Fruit fly (Drosophila melanogaster) whole organism, embryonic: ENCODE data around the gene Hap40.

Experiments
- Atf3 ChIP-seq: fragments of 200-800 bp; sonication (Bioruptor generic); optimal IDR thresholded peaks from 3 replicates; lab custom pipeline; 2016; ENCODE audit warnings: missing biosample characterization, missing genetic modification characterization
- Blimp-1 ChIP-seq: fragments of 200-800 bp; sonication (Bioruptor generic); optimal IDR thresholded peaks from 3 replicates; lab custom pipeline; 2018; ENCODE audit warnings: missing biosample characterization, missing genetic modification characterization, mild to moderate bottlenecking, moderate library complexity, missing genetic modification reagents
- BtbVII ChIP-seq: fragments of 200-800 bp; sonication (Bioruptor generic); optimal IDR thresholded peaks from 3 replicates; lab custom pipeline; 2017; ENCODE audit warnings: missing biosample characterization, mild to moderate bottlenecking, missing genetic modification characterization
- CG10147 ChIP-seq: fragments of 200-800 bp; sonication (Bioruptor generic); optimal IDR thresholded peaks from 2 replicates; lab custom pipeline; 2019; ENCODE audit warnings: missing biosample characterization, mild to moderate bottlenecking, missing genetic modification characterization, moderate library complexity
- CG10462 ChIP-seq: fragments of 200-800 bp; sonication (Bioruptor generic); optimal IDR thresholded peaks from 2 replicates; lab custom pipeline; 2016; ENCODE audit warnings: missing biosample characterization, missing genetic modification characterization
- CG10565 ChIP-seq: fragments of 200-800 bp; sonication (Bioruptor generic); optimal IDR thresholded peaks from 3 replicates; lab custom pipeline; 2016; ENCODE audit warnings: missing biosample characterization, mild to moderate bottlenecking, missing genetic modification characterization
- CG1233 ChIP-seq: fragments of 200-800 bp; sonication (Bioruptor generic); optimal IDR thresholded peaks from 4 replicates; lab custom pipeline; 2018; ENCODE audit warnings: missing biosample characterization, mild to moderate bottlenecking, missing genetic modification characterization
- CG13296 ChIP-seq: fragments of 200-800 bp; sonication (Bioruptor generic); optimal IDR thresholded peaks from 3 replicates; lab custom pipeline; 2018; ENCODE audit warnings: missing biosample characterization, mild to moderate bottlenecking, missing genetic modification characterization
- CG14050 ChIP-seq: fragments of 200-800 bp; sonication (Bioruptor generic); IDR thresholded peaks from 3 replicates; pipeline ENCODE4 v1.3.6; 2022; ENCODE audit warnings: missing biosample characterization, missing genetic modification characterization
- CG14710 ChIP-seq: fragments of 200-800 bp; sonication (Bioruptor generic); optimal IDR thresholded peaks from 3 replicates; lab custom pipeline; 2019; ENCODE audit warnings: missing biosample characterization, mild to moderate bottlenecking, missing genetic modification characterization, moderate library complexity
- CG18011 ChIP-seq: fragments of 200-800 bp; sonication (Bioruptor generic); optimal IDR thresholded peaks from 2 replicates; lab custom pipeline; 2017; ENCODE audit warnings: missing biosample characterization, missing genetic modification characterization, mild to moderate bottlenecking, moderate library complexity, missing genotype
- CG18764 ChIP-seq: fragments of 200-800 bp; sonication (Bioruptor generic); optimal IDR thresholded peaks from 3 replicates; lab custom pipeline; 2016; ENCODE audit warnings: missing biosample characterization, missing genetic modification characterization
- CG3065 ChIP-seq: fragments of 200-800 bp; sonication (Bioruptor generic); optimal IDR thresholded peaks from 2 replicates; lab custom pipeline; 2016; ENCODE audit warnings: missing biosample characterization, missing genetic modification characterization
- CG31365 ChIP-seq: fragments of 200-800 bp; sonication (Bioruptor generic); optimal IDR thresholded peaks from 2 replicates; lab custom pipeline; 2018; ENCODE audit warnings: missing biosample characterization, mild to moderate bottlenecking, missing genetic modification characterization
- CG32772 ChIP-seq: fragments of 200-800 bp; sonication (Bioruptor generic); IDR thresholded peaks from 2 replicates; pipeline ENCODE4 v1.3.6; 2022; ENCODE audit warnings: missing biosample characterization, missing genetic modification characterization
- CG4404 ChIP-seq: fragments of 200-800 bp; sonication (Bioruptor generic); IDR thresholded peaks from 2 replicates; pipeline ENCODE4 v1.3.6; 2022; ENCODE audit warnings: missing biosample characterization, missing genetic modification characterization
- CG6854 ChIP-seq: fragments of 200-800 bp; sonication (Bioruptor generic); optimal IDR thresholded peaks from 3 replicates; lab custom pipeline; 2017; ENCODE audit warnings: missing biosample characterization, mild to moderate bottlenecking, missing genetic modification characterization
- CG7357 ChIP-seq: fragments of 200-800 bp; sonication (Bioruptor generic); IDR thresholded peaks from 3 replicates; pipeline ENCODE4 v1.3.6; 2022; ENCODE audit warnings: missing biosample characterization, missing genetic modification characterization
- Dad ChIP-seq: fragments of 200-800 bp; sonication (Bioruptor generic); optimal IDR thresholded peaks from 3 replicates; lab custom pipeline; 2016; ENCODE audit warnings: missing biosample characterization, missing genetic modification characterization
- Drgx ChIP-seq: fragments of 200-800 bp; sonication (Bioruptor generic); IDR thresholded peaks from 2 replicates; pipeline ENCODE4 v1.3.6; 2022; ENCODE audit warnings: missing biosample characterization, missing genetic modification characterization
- Elba2 ChIP-seq: fragments of 200-800 bp; sonication (Bioruptor generic); optimal IDR thresholded peaks from 3 replicates; lab custom pipeline; 2016; ENCODE audit warnings: missing biosample characterization, missing genetic modification characterization
- HLHmδ ChIP-seq: fragments of 200-800 bp; sonication (Bioruptor generic); optimal IDR thresholded peaks from 2 replicates; lab custom pipeline; 2018; ENCODE audit warnings: missing biosample characterization, mild to moderate bottlenecking, missing genetic modification characterization, moderate library complexity
- Hsf ChIP-seq: fragments of 200-800 bp; sonication (Bioruptor generic); optimal IDR thresholded peaks from 3 replicates; lab custom pipeline; 2016; ENCODE audit warnings: missing biosample characterization, missing genetic modification characterization
- Mrtf ChIP-seq: fragments of 200-800 bp; sonication (Bioruptor generic); IDR thresholded peaks from 3 replicates; pipeline ENCODE4 v1.3.6; 2022; ENCODE audit warnings: missing biosample characterization, missing genetic modification characterization
- NC2α ChIP-seq: fragments of 200-800 bp; sonication (Bioruptor generic); optimal IDR thresholded peaks from 2 replicates; lab custom pipeline; 2016; ENCODE audit warnings: missing biosample characterization, missing genetic modification characterization
- Nf-YA ChIP-seq: fragments of 200-800 bp; sonication (Bioruptor generic); IDR thresholded peaks from 2 replicates; pipeline ENCODE4 v1.3.6; 2022; ENCODE audit warnings: missing biosample characterization, missing genetic modification characterization
- Nf-YB ChIP-seq: fragments of 200-800 bp; sonication (Bioruptor generic); optimal IDR thresholded peaks from 3 replicates; lab custom pipeline; 2019; ENCODE audit warnings: missing biosample characterization, mild to moderate bottlenecking, missing genetic modification characterization, moderate library complexity
- TFAM ChIP-seq: fragments of 200-800 bp; sonication (Bioruptor generic); optimal IDR thresholded peaks from 2 replicates; lab custom pipeline; 2017; ENCODE audit warnings: missing biosample characterization, missing genetic modification characterization, inconsistent platforms
- Xbp1 ChIP-seq: fragments of 200-800 bp; sonication (Bioruptor generic); optimal IDR thresholded peaks from 3 replicates; lab custom pipeline; 2016; ENCODE audit warnings: missing biosample characterization, mild to moderate bottlenecking, missing genetic modification characterization
- YL-1 ChIP-seq: fragments of 200-800 bp; sonication (Bioruptor generic); optimal IDR thresholded peaks from 3 replicates; lab custom pipeline; 2017; ENCODE audit warnings: missing biosample characterization, mild to moderate bottlenecking, missing genetic modification characterization
- ab ChIP-seq: fragments of 200-800 bp; sonication (Bioruptor generic); optimal IDR thresholded peaks from 2 replicates; lab custom pipeline; 2016; ENCODE audit warnings: missing biosample characterization, missing genetic modification characterization
- ase ChIP-seq: fragments of 200-800 bp; sonication (Bioruptor generic); IDR thresholded peaks from 3 replicates; pipeline ENCODE4 v1.3.6; 2022; ENCODE audit warnings: missing biosample characterization, missing genetic modification characterization
- bowl ChIP-seq: fragments of 200-800 bp; sonication (Bioruptor generic); IDR thresholded peaks from 2 replicates; pipeline ENCODE4 v1.3.6; 2022; ENCODE audit warnings: missing biosample characterization, missing genetic modification characterization
- chn ChIP-seq: fragments of 200-800 bp; sonication (Bioruptor generic); optimal IDR thresholded peaks from 2 replicates; lab custom pipeline; 2016; ENCODE audit warnings: missing biosample characterization, missing genetic modification characterization
- fd64A ChIP-seq: fragments of 200-800 bp; sonication (Bioruptor generic); optimal IDR thresholded peaks from 3 replicates; lab custom pipeline; 2018; ENCODE audit warnings: missing biosample characterization, mild to moderate bottlenecking, missing genetic modification characterization
- gce ChIP-seq: fragments of 200-800 bp; sonication (Bioruptor generic); IDR thresholded peaks from 3 replicates; pipeline ENCODE4 v1.3.6; 2022; ENCODE audit warnings: missing biosample characterization, missing genetic modification characterization
- gcm ChIP-seq: fragments of 200-800 bp; sonication (Bioruptor generic); optimal IDR thresholded peaks from 2 replicates; lab custom pipeline; 2019; ENCODE audit warnings: missing biosample characterization, mild to moderate bottlenecking, missing genetic modification characterization, moderate library complexity
- hkb ChIP-seq, 2 experiments: fragments of 200-800 bp in 1 of 2; fragments of >200 bp in 1 of 2; sonication (Bioruptor generic) in 1 of 2; IDR thresholded peaks in 1 of 2; optimal IDR thresholded peaks in 1 of 2; 2 replicates each; pipeline versions ENCODE4 v1.3.6 to Lab custom; 2017 to 2022; ENCODE audit warnings: missing biosample characterization in 1 of 2, missing genetic modification characterization in 1 of 2
- kay ChIP-seq: fragments of 200-800 bp; sonication (Bioruptor generic); optimal IDR thresholded peaks from 2 replicates; lab custom pipeline; 2016; ENCODE audit warnings: missing biosample characterization, missing genetic modification characterization
- ken ChIP-seq: fragments of 200-800 bp; sonication (Bioruptor generic); IDR thresholded peaks from 3 replicates; pipeline ENCODE4 v1.3.6; 2022; ENCODE audit warnings: missing biosample characterization, missing genetic modification characterization
- knrl ChIP-seq: fragments of 200-800 bp; sonication (Bioruptor generic); IDR thresholded peaks from 3 replicates; pipeline ENCODE4 v1.3.6; 2022; ENCODE audit warnings: missing biosample characterization, missing genetic modification characterization; ENCODE audit not compliant: partially characterized antibody
- lab ChIP-seq: fragments of 200-800 bp; sonication (Bioruptor generic); optimal IDR thresholded peaks from 3 replicates; lab custom pipeline; 2017; ENCODE audit warnings: missing biosample characterization, missing genetic modification characterization, mild to moderate bottlenecking, moderate library complexity, missing genetic modification reagents
- lilli ChIP-seq: fragments of 200-800 bp; sonication (Bioruptor generic); optimal IDR thresholded peaks from 3 replicates; lab custom pipeline; 2016; ENCODE audit warnings: missing biosample characterization, missing genetic modification characterization
- lmd ChIP-seq: fragments of 200-800 bp; sonication (Bioruptor generic); IDR thresholded peaks from 2 replicates; pipeline ENCODE4 v1.3.6; 2022; ENCODE audit warnings: missing biosample characterization, missing genetic modification characterization
- lov ChIP-seq, 2 experiments: fragments of 200-800 bp in 1 of 2; fragments of >200 bp in 1 of 2; sonication (Bioruptor generic) in 1 of 2; IDR thresholded peaks in 1 of 2; optimal IDR thresholded peaks in 1 of 2; 2 replicates in 1 of 2; 3 replicates in 1 of 2; pipeline versions ENCODE4 v1.3.6 to Lab custom; 2017 to 2022; ENCODE audit warnings: missing biosample characterization in 1 of 2, missing genetic modification characterization in 1 of 2
- pita ChIP-seq: fragments of 200-800 bp; sonication (Bioruptor generic); optimal IDR thresholded peaks from 2 replicates; lab custom pipeline; 2017; ENCODE audit warnings: missing biosample characterization, mild to moderate bottlenecking, missing genetic modification characterization
- row ChIP-seq: fragments of 200-800 bp; sonication (Bioruptor generic); IDR thresholded peaks from 3 replicates; pipeline ENCODE4 v1.3.6; 2022; ENCODE audit warnings: missing biosample characterization, missing genetic modification characterization
- sisA ChIP-seq: fragments of 200-800 bp; sonication (Bioruptor generic); IDR thresholded peaks from 2 replicates; pipeline ENCODE4 v1.3.6; 2022; ENCODE audit warnings: missing biosample characterization, missing genetic modification characterization
- tio ChIP-seq: fragments of 200-800 bp; sonication (Bioruptor generic); optimal IDR thresholded peaks from 2 replicates; lab custom pipeline; 2017; ENCODE audit warnings: missing biosample characterization, missing genetic modification characterization, inconsistent platforms
- unpg ChIP-seq: fragments of 200-800 bp; sonication (Bioruptor generic); optimal IDR thresholded peaks from 3 replicates; lab custom pipeline; 2018; ENCODE audit warnings: missing biosample characterization, mild to moderate bottlenecking, missing genetic modification characterization, moderate library complexity

The Hap40 gene

DNA sequence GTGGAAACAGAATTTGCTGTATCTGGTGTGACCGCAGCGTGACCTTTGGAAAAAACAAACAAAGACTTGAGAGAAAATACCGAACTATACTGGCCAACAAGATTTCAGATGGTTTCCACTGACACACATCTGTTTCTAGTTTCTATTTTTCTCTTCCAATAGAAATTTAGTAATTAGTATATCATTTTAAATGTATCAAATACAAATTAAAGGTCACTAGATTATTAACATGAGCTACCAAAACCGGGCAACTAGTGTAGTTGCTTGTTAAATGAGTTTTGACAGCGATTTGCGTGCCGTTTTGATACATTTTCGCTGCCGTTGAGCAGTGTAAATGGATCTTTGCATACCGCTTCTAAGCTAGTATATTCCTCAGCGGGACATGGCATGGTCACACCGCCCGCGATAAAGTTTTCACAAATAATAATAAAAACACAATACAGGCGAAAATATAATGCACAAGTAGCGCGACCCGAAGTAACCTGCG is at the start of gene Hap40, which contains the start of gene Pis (continued):
- TF ChIP-seq CG3065 (GFP tag; lab: Kevin White, UChicago) (peak; percentile 17), row (GFP tag; lab: Robert Waterston, UW) (peak; percentile 93), Nf-YA (no peak), Elba2 (GFP tag; lab: Kevin White, UChicago) (no peak), tio (GFP tag; lab: Kevin White, UChicago) (no peak), ken (GFP tag; lab: Robert Waterston, UW) (peak; percentile 67; the same call in 2 of the 3 replicates), Blimp-1 (GFP tag; lab: Kevin White, UChicago) (no peak), lab (no peak), CG14050 (GFP tag; lab: Robert Waterston, UW) (no peak; the same call in 2 of the 3 replicates), pita (GFP tag; lab: Kevin White, UChicago) (no peak), CG13296 (GFP tag; lab: Kevin White, UChicago) (peak; percentile 24), sisA (GFP tag; lab: Robert Waterston, UW) (peak; percentile 70), BtbVII (no peak), ase (GFP tag; lab: Robert Waterston, UW) (peak; percentile 56; the same call in 1 of the 3 replicates), fd64A (GFP tag; lab: Kevin White, UChicago) (no peak), CG18011 (GFP tag; lab: Kevin White, UChicago) (no peak), lilli (GFP tag; lab: Kevin White, UChicago) (peak; percentile 77), NC2α (GFP tag; lab: Kevin White, UChicago) (no peak), Drgx (GFP tag; lab: Robert Waterston, UW) (peak; percentile 47; the same call in 1 of the 2 replicates), CG7357 (GFP tag; lab: Robert Waterston, UW) (peak; percentile 97), CG32772 (GFP tag; lab: Robert Waterston, UW) (peak; percentile 73), CG6854 (no peak), Atf3 (GFP tag; lab: Kevin White, UChicago) (peak; percentile 6), ab (GFP tag; lab: Kevin White, UChicago) (no peak), CG31365 (tag; lab: Kevin White, UChicago) (no peak), CG10565 (no peak), Nf-YB (peak; percentile 29), CG14710 (tag; lab: Kevin White, UChicago) (peak; percentile 87), bowl (no peak), unpg (peak; percentile 72), knrl (no peak), CG1233 (peak; percentile 37), TFAM (no peak), lov (optimal IDR thresholded peaks at IDR 0.05; lab: Kevin White, UChicago) (no peak), lov (GFP tag; IDR thresholded peaks at IDR 0.05; lab: Robert Waterston, UW) (no peak), Xbp1 (GFP tag; lab: Kevin White, UChicago) (peak; percentile 74), CG18764 (peak; percentile 43), lmd (GFP tag; lab: Robert Waterston, UW) (peak; percentile 86), YL-1 (GFP tag; lab: Kevin White, UChicago) (peak; percentile 36), CG10147 (GFP tag; lab: Kevin White, UChicago) (peak; percentile 66), gcm (GFP tag; lab: Kevin White, UChicago) (peak; percentile 18), CG4404 (GFP tag; lab: Robert Waterston, UW) (peak; percentile 68), Mrtf (peak; percentile 67), hkb (optimal IDR thresholded peaks at IDR 0.05; lab: Kevin White, UChicago) (peak; percentile 88), hkb (GFP tag; IDR thresholded peaks at IDR 0.05; lab: Robert Waterston, UW) (no peak), Hsf (GFP tag; lab: Kevin White, UChicago) (peak; percentile 77), Dad (GFP tag; lab: Kevin White, UChicago) (no peak), chn (peak; percentile 69), kay (peak; percentile 16), gce (GFP tag; lab: Robert Waterston, UW) (no peak), HLHmδ (GFP tag; lab: Kevin White, UChicago) (no peak), CG10462 (peak; percentile 27)
